Worm (Caenorhabditis elegans) whole organism, L3 larva: ENCODE results near the gene wrm-1.

Experiments used
- R02D3.7 ChIP-seq: fragments of 150-350 bp; optimal IDR thresholded peaks from 2 replicates; lab custom pipeline; 2014; ENCODE audit warnings: missing biosample characterization, missing genetic modification characterization
- ZK546.5 ChIP-seq: sonication (generic microtip); optimal IDR thresholded peaks from 2 replicates; lab custom pipeline; 2017; ENCODE audit warnings: missing biosample characterization, missing genetic modification characterization
- aly-2 ChIP-seq: fragments of 150-350 bp; optimal IDR thresholded peaks from 2 replicates; lab custom pipeline; 2014; ENCODE audit warnings: missing biosample characterization, missing genetic modification characterization
- ama-1 ChIP-seq: fragments of 150-350 bp; optimal IDR thresholded peaks from 2 replicates; lab custom pipeline; 2018
- ceh-16 ChIP-seq: sonication (generic microtip); optimal IDR thresholded peaks from 2 replicates; lab custom pipeline; 2017; ENCODE audit warnings: missing biosample characterization, missing genetic modification characterization
- ceh-28 ChIP-seq: fragments of 150-350 bp; optimal IDR thresholded peaks from 2 replicates; lab custom pipeline; 2014; ENCODE audit warnings: missing biosample characterization, missing genetic modification reagents, missing genetic modification characterization
- daf-12 ChIP-seq: fragments of 150-350 bp; optimal IDR thresholded peaks from 2 replicates; lab custom pipeline; 2014; ENCODE audit warnings: missing biosample characterization, missing genetic modification reagents, missing genetic modification characterization
- egl-27 ChIP-seq: sonication (generic microtip); optimal IDR thresholded peaks from 4 replicates; lab custom pipeline; 2017; ENCODE audit warnings: missing biosample characterization, missing genetic modification reagents, missing genetic modification characterization
- elt-1 ChIP-seq: fragments of 150-350 bp; optimal IDR thresholded peaks from 2 replicates; lab custom pipeline; 2014; ENCODE audit warnings: missing biosample characterization, missing genetic modification characterization
- elt-2 ChIP-seq: sonication (generic microtip); optimal IDR thresholded peaks from 2 replicates; lab custom pipeline; 2016; ENCODE audit warnings: missing genetic modification reagents, mild to moderate bottlenecking, missing genetic modification characterization, missing compliant biosample characterization
- elt-3 ChIP-seq, 3 experiments: fragments of 150-350 bp in 1 of 3; sonication (generic microtip) in 2 of 3; optimal IDR thresholded peaks; 2 replicates in 2 of 3; 4 replicates in 1 of 3; lab custom pipeline; 2014 to 2017; ENCODE audit warnings: missing biosample characterization in 3 of 3, missing genetic modification characterization in 3 of 3
- eor-1 ChIP-seq, 2 experiments: fragments of 150-350 bp; optimal IDR thresholded peaks; 2 replicates each; lab custom pipeline; 2014 to 2018; ENCODE audit warnings: missing biosample characterization in 2 of 2, missing genetic modification characterization in 2 of 2
- fkh-10 ChIP-seq: sonication (generic microtip); optimal IDR thresholded peaks from 2 replicates; lab custom pipeline; 2017; ENCODE audit warnings: missing biosample characterization, missing genetic modification reagents, missing genetic modification characterization
- fkh-2 ChIP-seq: fragments of 150-350 bp; optimal IDR thresholded peaks from 2 replicates; lab custom pipeline; 2014; ENCODE audit warnings: missing biosample characterization, missing genetic modification reagents, missing genetic modification characterization
- hmg-11 ChIP-seq: sonication (generic microtip); optimal IDR thresholded peaks from 2 replicates; lab custom pipeline; 2016; ENCODE audit warnings: missing genetic modification characterization, missing compliant biosample characterization
- jun-1 ChIP-seq: fragments of 150-350 bp; optimal IDR thresholded peaks from 2 replicates; lab custom pipeline; 2014; ENCODE audit warnings: missing biosample characterization, missing genetic modification reagents, missing genetic modification characterization
- lin-15B ChIP-seq: fragments of 150-350 bp; optimal IDR thresholded peaks from 2 replicates; lab custom pipeline; 2014; ENCODE audit warnings: missing biosample characterization, missing genetic modification characterization
- lin-39 ChIP-seq: fragments of 150-350 bp; optimal IDR thresholded peaks from 2 replicates; lab custom pipeline; 2018; ENCODE audit warnings: missing biosample characterization, missing genetic modification reagents, missing genetic modification characterization
- lsy-12 ChIP-seq: sonication (generic microtip); optimal IDR thresholded peaks from 2 replicates; lab custom pipeline; 2016; ENCODE audit warnings: mild to moderate bottlenecking, missing genetic modification characterization, missing compliant biosample characterization
- mdl-1 ChIP-seq: fragments of 150-350 bp; optimal IDR thresholded peaks from 2 replicates; lab custom pipeline; 2014; ENCODE audit warnings: missing biosample characterization, missing genetic modification characterization
- nfya-1 ChIP-seq: sonication (generic microtip); optimal IDR thresholded peaks from 2 replicates; lab custom pipeline; 2017; ENCODE audit warnings: missing genetic modification characterization, mild to moderate bottlenecking, missing compliant biosample characterization, antibody characterized with exemption, moderate library complexity; ENCODE audit not compliant: insufficient read depth
- nhr-11 ChIP-seq: fragments of 150-350 bp; optimal IDR thresholded peaks from 2 replicates; lab custom pipeline; 2014; ENCODE audit warnings: missing biosample characterization, missing genetic modification characterization
- nhr-12 ChIP-seq: fragments of 150-350 bp; optimal IDR thresholded peaks from 2 replicates; lab custom pipeline; 2014; ENCODE audit warnings: missing biosample characterization, missing genetic modification characterization
- nhr-23 ChIP-seq: fragments of 150-350 bp; optimal IDR thresholded peaks from 2 replicates; lab custom pipeline; 2014; ENCODE audit warnings: missing biosample characterization, missing genetic modification reagents, missing genetic modification characterization
- nhr-25 ChIP-seq: sonication (generic microtip); optimal IDR thresholded peaks from 2 replicates; lab custom pipeline; 2017; ENCODE audit warnings: missing biosample characterization, missing genetic modification characterization
- nhr-43 ChIP-seq: sonication (generic microtip); optimal IDR thresholded peaks from 2 replicates; lab custom pipeline; 2016; ENCODE audit warnings: mild to moderate bottlenecking, missing genetic modification characterization, missing compliant biosample characterization; ENCODE audit not compliant: poor library complexity, severe bottlenecking
- nhr-67 ChIP-seq: fragments of 150-350 bp; optimal IDR thresholded peaks from 2 replicates; lab custom pipeline; 2014; ENCODE audit warnings: missing biosample characterization, missing genetic modification characterization
- nhr-76 ChIP-seq: fragments of 150-350 bp; sonication (generic microtip); optimal IDR thresholded peaks from 5 replicates; lab custom pipeline; 2014; ENCODE audit warnings: missing biosample characterization, missing genetic modification characterization
- nhr-77 ChIP-seq: fragments of 150-350 bp; optimal IDR thresholded peaks from 2 replicates; lab custom pipeline; 2014; ENCODE audit warnings: missing biosample characterization, missing genetic modification characterization
- pha-4 ChIP-seq: fragments of 150-350 bp; optimal IDR thresholded peaks from 2 replicates; lab custom pipeline; 2014; ENCODE audit warnings: missing biosample characterization, missing genetic modification reagents, missing genetic modification characterization
- pqm-1 ChIP-seq: fragments of 150-350 bp; optimal IDR thresholded peaks from 2 replicates; lab custom pipeline; 2017; ENCODE audit warnings: missing biosample characterization, missing genetic modification characterization, inconsistent platforms
- sea-2 ChIP-seq: fragments of 150-350 bp; sonication (generic microtip); optimal IDR thresholded peaks from 4 replicates; lab custom pipeline; 2014; ENCODE audit warnings: missing biosample characterization, missing genetic modification reagents, missing genetic modification characterization
- skn-1 ChIP-seq: fragments of 150-350 bp; optimal IDR thresholded peaks from 2 replicates; lab custom pipeline; 2014; ENCODE audit warnings: missing biosample characterization, missing genetic modification characterization
- tbx-2 ChIP-seq: sonication (generic microtip); optimal IDR thresholded peaks from 2 replicates; lab custom pipeline; 2016; ENCODE audit warnings: mild to moderate bottlenecking, missing genetic modification characterization, missing compliant biosample characterization
- unc-62 ChIP-seq: fragments of 150-350 bp; sonication (generic microtip); optimal IDR thresholded peaks from 4 replicates; lab custom pipeline; 2014; ENCODE audit warnings: missing biosample characterization, missing genetic modification reagents, missing genetic modification characterization
- ztf-11 ChIP-seq: fragments of 150-350 bp; optimal IDR thresholded peaks from 2 replicates; lab custom pipeline; 2014; ENCODE audit warnings: missing biosample characterization, missing genetic modification characterization
- ztf-4 ChIP-seq: fragments of 150-350 bp; optimal IDR thresholded peaks from 2 replicates; lab custom pipeline; 2014; ENCODE audit warnings: missing biosample characterization, missing genetic modification characterization

The wrm-1 gene

DNA sequence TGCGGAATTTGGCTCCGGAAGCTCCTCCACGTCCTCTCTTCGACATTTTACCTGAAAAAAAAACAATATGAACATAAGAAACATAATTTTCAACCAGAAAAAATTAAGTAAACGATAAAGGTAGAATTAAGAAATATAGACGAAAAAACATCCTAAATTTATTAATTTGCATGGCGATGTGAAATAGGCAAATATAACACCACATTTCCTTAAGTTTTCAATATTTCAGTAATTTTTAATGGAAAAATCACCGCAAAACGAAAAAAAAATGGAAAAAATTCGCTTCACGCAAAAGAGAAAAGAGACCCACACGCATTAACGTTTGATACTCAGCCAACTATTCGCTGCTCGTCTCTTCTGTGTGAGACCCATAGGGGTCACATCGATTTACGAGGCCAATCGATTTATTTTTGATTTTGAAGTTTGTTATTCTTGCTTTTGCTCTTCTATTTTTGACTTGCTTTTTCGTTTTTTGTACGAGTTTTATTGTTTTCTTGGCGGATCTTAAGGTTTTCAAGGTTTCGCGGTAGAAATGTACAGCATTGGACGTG, 16.5 kb upstream of the wrm-1 start, which contains the start of gene rpl-23 (continued):
- peak; percentile 91 for TF ChIP-seq pqm-1
- TF ChIP-seq lin-39 (tag; lab: Kevin White, UChicago) = peak; percentile 98
- no peak for TF ChIP-seq aly-2 (tag; lab: Kevin White, UChicago)
- TF ChIP-seq nhr-25 (tag; lab: Kevin White, UChicago) = peak; percentile 97
- TF ChIP-seq nhr-11 (tag; lab: Kevin White, UChicago) = peak; percentile 80
- no peak for TF ChIP-seq nhr-12 (tag; lab: Kevin White, UChicago)
- peak; percentile 65 for TF ChIP-seq ceh-16 (tag; lab: Kevin White, UChicago)
- TF ChIP-seq nhr-76 = no peak
- peak; percentile 32 for TF ChIP-seq nhr-77 (tag; lab: Kevin White, UChicago)
- peak; percentile 77 for TF ChIP-seq hmg-11 (tag; lab: Kevin White, UChicago)
- no peak for TF ChIP-seq elt-3 (tag; optimal IDR thresholded peaks at IDR 0.05; lab: Kevin White, UChicago)
- no peak for TF ChIP-seq sea-2 (GFP tag; lab: Kevin White, UChicago)

DNA sequence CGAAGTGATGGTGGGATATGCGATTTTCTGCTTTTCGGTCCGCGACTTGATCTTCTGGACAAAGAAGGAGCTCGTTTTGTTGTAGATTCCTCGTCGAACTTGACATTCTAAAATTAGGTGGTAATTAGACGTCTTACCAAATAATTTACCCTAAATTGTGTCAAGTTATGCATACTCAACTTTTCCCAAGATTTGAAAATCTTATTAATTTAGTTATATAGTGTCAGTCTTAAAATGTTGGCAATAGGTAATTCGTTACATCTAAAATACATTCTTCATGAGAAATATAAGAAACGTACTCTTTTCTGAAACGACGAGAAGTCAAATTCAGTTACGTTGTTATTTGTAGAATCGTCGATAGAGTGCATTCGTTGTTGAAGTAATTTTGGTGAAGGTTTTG, 15.1 kb upstream of the wrm-1 start:
- TF ChIP-seq ztf-11 (no peak), ama-1 (lab: Kevin White, UChicago) (peak; percentile 19), nhr-11 (tag; lab: Kevin White, UChicago) (no peak)

DNA sequence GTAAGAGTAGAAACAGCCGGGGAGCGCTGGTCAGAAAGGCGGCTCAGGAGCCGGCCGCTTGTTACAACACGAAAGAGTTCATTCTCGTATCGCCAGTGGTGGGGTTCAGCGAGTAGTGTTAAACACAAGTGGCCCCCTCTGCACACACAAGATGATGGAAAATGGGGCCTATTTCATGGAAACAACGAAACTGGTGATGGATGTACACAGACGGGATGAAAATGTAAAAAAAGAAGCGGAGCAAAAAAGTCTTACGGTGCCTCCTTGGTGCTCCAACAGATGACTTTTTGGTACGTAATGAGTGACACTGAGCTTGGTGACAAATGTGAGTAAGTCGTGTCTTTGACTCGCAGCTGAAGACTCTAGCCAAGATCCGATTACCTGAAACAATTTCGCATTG, 14.6 kb upstream of the wrm-1 start:
- TF ChIP-seq eor-1 (tag; optimal IDR thresholded peaks at IDR 0.05; lab: Kevin White, UChicago) = no peak
- TF ChIP-seq lin-39 (tag; lab: Kevin White, UChicago) = peak; percentile 69
- TF ChIP-seq, all 47 proteins: peak for 1

DNA sequence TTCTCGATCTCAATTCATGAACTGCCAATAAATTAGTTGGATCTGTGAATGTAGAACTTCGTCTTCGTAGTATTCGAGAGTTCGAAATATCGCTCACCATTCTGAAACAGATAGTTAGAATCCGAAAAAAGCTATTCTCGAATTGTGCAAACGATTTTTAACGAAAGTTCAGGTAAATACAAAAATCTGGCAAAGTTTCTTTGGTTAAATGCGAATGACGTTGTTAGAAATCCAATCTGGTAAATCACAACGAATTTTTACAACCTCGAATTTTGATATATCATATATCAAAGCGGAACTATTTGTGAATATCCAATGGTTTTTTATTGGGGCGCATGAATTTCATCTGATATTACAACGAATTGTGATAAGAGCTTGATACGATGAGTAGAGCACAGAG, 13.4 kb upstream of the wrm-1 start, which contains the start of gene hpo-28:
TSS of gene hpo-28 (minus strand) at position 101 of the 400 bp plus-strand sequence.
- TF ChIP-seq elt-2 (tag; lab: Kevin White, UChicago) (peak; percentile 28), jun-1 (no peak)

DNA sequence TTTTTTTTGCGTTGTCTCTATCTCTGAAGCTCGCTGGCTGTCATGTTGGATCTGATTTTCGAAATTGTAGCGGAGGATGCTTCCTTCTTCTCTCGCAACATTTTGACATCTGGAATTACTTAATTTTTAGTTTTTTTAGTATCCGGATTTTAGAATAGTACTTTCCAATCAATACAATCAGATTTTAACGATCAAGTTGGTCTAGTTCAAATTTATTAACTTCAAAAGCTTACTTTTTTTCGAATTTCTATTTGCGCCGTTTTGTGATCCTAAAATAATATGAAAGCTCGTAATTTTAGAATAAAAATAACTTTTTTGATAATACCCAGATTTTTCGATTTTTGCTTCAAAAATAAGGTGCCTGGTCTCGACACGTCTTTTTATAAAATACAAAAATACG, 12.6 kb upstream of the wrm-1 start, which contains the start of gene B0336.12:
TSS of gene B0336.12 (minus strand) at position 101 of the 400 bp plus-strand sequence.
- TF ChIP-seq egl-27 (tag; lab: Kevin White, UChicago) = no peak
- TF ChIP-seq lin-39 (tag; lab: Kevin White, UChicago) = no peak
- no peak for TF ChIP-seq hmg-11 (tag; lab: Kevin White, UChicago)
- TF ChIP-seq tbx-2 = no peak
- no peak for TF ChIP-seq fkh-2 (tag; lab: Kevin White, UChicago)
- no peak for TF ChIP-seq nhr-76
- no peak for TF ChIP-seq ZK546.5 (tag; lab: Kevin White, UChicago)
- no peak for TF ChIP-seq pha-4 (tag; lab: Kevin White, UChicago)
- no peak for TF ChIP-seq daf-12 (tag; lab: Kevin White, UChicago)
- TF ChIP-seq nhr-23 (tag; lab: Kevin White, UChicago) = no peak
- TF ChIP-seq ama-1 (lab: Kevin White, UChicago) = no peak
- TF ChIP-seq elt-2 (tag; lab: Kevin White, UChicago) = no peak
- no peak for TF ChIP-seq mdl-1 (tag; lab: Kevin White, UChicago)
- TF ChIP-seq elt-1 (tag; lab: Kevin White, UChicago) = no peak
- no peak for TF ChIP-seq ztf-4 (tag; lab: Kevin White, UChicago)
- TF ChIP-seq unc-62 (GFP tag; lab: Kevin White, UChicago) = no peak
- no peak for TF ChIP-seq R02D3.7 (tag; lab: Kevin White, UChicago)
- no peak for TF ChIP-seq nhr-67 (tag; lab: Kevin White, UChicago)
- no peak for TF ChIP-seq sea-2 (GFP tag; lab: Kevin White, UChicago)

DNA sequence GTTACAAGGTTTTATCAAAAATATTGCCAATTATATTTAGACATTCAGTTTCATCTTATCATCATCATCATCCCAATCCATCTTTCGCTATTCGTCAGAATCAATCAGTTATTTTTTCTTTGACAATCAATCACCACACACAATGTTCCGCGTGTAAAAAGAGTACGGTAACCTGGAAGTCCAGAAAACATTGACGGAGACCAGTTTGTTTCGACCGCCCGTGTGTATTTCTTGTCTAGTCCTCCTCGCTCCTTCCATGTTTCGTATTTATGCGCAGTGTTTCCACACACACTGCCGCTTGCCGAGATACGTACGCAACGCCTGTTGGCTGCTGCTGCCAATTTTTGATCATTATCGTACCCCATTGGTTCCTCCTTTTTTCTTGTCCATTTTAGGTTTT, 12.0 kb upstream of the wrm-1 start:
- no peak for TF ChIP-seq fkh-2 (tag; lab: Kevin White, UChicago)
- peak; percentile 55 for TF ChIP-seq lin-15B (tag; lab: Kevin White, UChicago)
- TF ChIP-seq nhr-25 (tag; lab: Kevin White, UChicago) = peak; percentile 66
- peak; percentile 28 for TF ChIP-seq ceh-28
- TF ChIP-seq hmg-11 (tag; lab: Kevin White, UChicago) = peak; percentile 5
- no peak for TF ChIP-seq jun-1
- peak; percentile 86 for TF ChIP-seq nhr-23 (tag; lab: Kevin White, UChicago)
- TF ChIP-seq lsy-12 (tag; lab: Kevin White, UChicago) = peak; percentile 63
- peak; percentile 40 for TF ChIP-seq lin-39 (tag; lab: Kevin White, UChicago)
- TF ChIP-seq nhr-43 = peak; percentile 81
- TF ChIP-seq skn-1 (tag; lab: Kevin White, UChicago) = peak; percentile 18
- TF ChIP-seq nhr-67 (tag; lab: Kevin White, UChicago) = no peak
- TF ChIP-seq ama-1 (lab: Kevin White, UChicago) = peak; percentile 45
- peak; percentile 95 for TF ChIP-seq nfya-1
- no peak for TF ChIP-seq fkh-10 (GFP tag; lab: Kevin White, UChicago)
- peak; percentile 49 for TF ChIP-seq pqm-1
- peak; percentile 40 for TF ChIP-seq unc-62 (GFP tag; lab: Kevin White, UChicago)
- no peak for TF ChIP-seq tbx-2
- TF ChIP-seq elt-2 (tag; lab: Kevin White, UChicago) = peak; percentile 58
- TF ChIP-seq eor-1 (tag; optimal IDR thresholded peaks at IDR 0.05; lab: Kevin White, UChicago) = no peak
